Fruit fly (Drosophila melanogaster): ENCODE measurements around the gene Mst84B.

dm6 chr3R:7035703-7036266 lies 26.2 kb upstream of the Mst84B start:
- TF ChIP-seq stc (GFP tag; IDR thresholded peaks at IDR 0.05), result no peak
- TF ChIP-seq bab2 (GFP tag; optimal IDR thresholded peaks at IDR 0.05), result no peak
- no peak for TF ChIP-seq en (GFP tag; optimal IDR thresholded peaks at IDR 0.05)
- no peak for TF ChIP-seq pho (GFP tag; optimal IDR thresholded peaks at IDR 0.05)
- TF ChIP-seq CG11560 (tag; IDR thresholded peaks at IDR 0.05), result no peak
- no peak for TF ChIP-seq zen2 (GFP tag; IDR thresholded peaks at IDR 0.05; ENCODE audit: partially characterized antibody)
- TF ChIP-seq sna (GFP tag; IDR thresholded peaks at IDR 0.05; ENCODE audit: partially characterized antibody), result no peak
- no peak for TF ChIP-seq CG7556 (GFP tag; optimal IDR thresholded peaks at IDR 0.05)
- no peak for TF ChIP-seq dysf (GFP tag; IDR thresholded peaks at IDR 0.05)
- no peak for TF ChIP-seq Dll (GFP tag; IDR thresholded peaks at IDR 0.05; ENCODE audit: partially characterized antibody)

Data from whole organism, embryonic.